Worm (Caenorhabditis elegans) whole organism, young adult: ENCODE measurements around the gene D1014.5.

Source experiments
- B0019.2 ChIP-seq: fragments of 200-800 bp; sonication (Bioruptor generic); conservative IDR thresholded peaks from 2 replicates; pipeline ENCODE4 v1.3.6; 2022; ENCODE audit warnings: missing genetic modification reagents, missing genetic modification characterization, missing compliant biosample characterization
- C17E4.6 ChIP-seq: fragments of 200-800 bp; sonication (Bioruptor generic); IDR thresholded peaks from 2 replicates; pipeline ENCODE4 v1.3.6; 2022; ENCODE audit warnings: missing genetic modification reagents, missing genetic modification characterization, missing compliant biosample characterization
- F10E7.11 ChIP-seq: sonication (generic microtip); optimal IDR thresholded peaks from 2 replicates; lab custom pipeline; 2017; ENCODE audit warnings: mild to moderate bottlenecking, missing genetic modification characterization, moderate library complexity, missing compliant biosample characterization
- F22D6.2 ChIP-seq: sonication (generic microtip); optimal IDR thresholded peaks from 2 replicates; lab custom pipeline; 2016; ENCODE audit warnings: mild to moderate bottlenecking, missing genetic modification characterization, missing compliant biosample characterization
- F23B12.7 ChIP-seq: sonication (generic microtip); optimal IDR thresholded peaks from 2 replicates; lab custom pipeline; 2017; ENCODE audit warnings: missing genetic modification characterization, mild to moderate bottlenecking, missing compliant biosample characterization, antibody characterized with exemption, moderate library complexity; ENCODE audit not compliant: insufficient read depth
- F52B5.7 ChIP-seq: sonication (generic microtip); optimal IDR thresholded peaks from 2 replicates; lab custom pipeline; 2016; ENCODE audit warnings: mild to moderate bottlenecking, missing genetic modification characterization, missing compliant biosample characterization
- K11D2.4 ChIP-seq: fragments of 200-800 bp; sonication (Bioruptor generic); IDR thresholded peaks from 2 replicates; pipeline ENCODE4 v1.3.6; 2022; ENCODE audit warnings: missing genetic modification reagents, missing genetic modification characterization, missing compliant biosample characterization
- K12H6.12 ChIP-seq: fragments of 200-800 bp; sonication (Bioruptor generic); optimal IDR thresholded peaks from 2 replicates; lab custom pipeline; 2018; ENCODE audit warnings: mild to moderate bottlenecking, missing genetic modification characterization, missing compliant biosample characterization
- T26A5.8 ChIP-seq: sonication (generic microtip); optimal IDR thresholded peaks from 2 replicates; lab custom pipeline; 2016; ENCODE audit warnings: missing genetic modification characterization, missing compliant biosample characterization
- Y67H2A.10 ChIP-seq: fragments of 200-800 bp; sonication (Bioruptor generic); conservative IDR thresholded peaks from 2 replicates; pipeline ENCODE4 v1.3.6; 2022; ENCODE audit warnings: missing genetic modification reagents, missing genetic modification characterization, missing compliant biosample characterization
- ZK185.1 ChIP-seq: sonication (generic microtip); optimal IDR thresholded peaks from 2 replicates; lab custom pipeline; 2016; ENCODE audit warnings: mild to moderate bottlenecking, missing genetic modification characterization, missing compliant biosample characterization; ENCODE audit not compliant: poor library complexity, severe bottlenecking
- akir-1 ChIP-seq: fragments of 200-800 bp; sonication (Bioruptor generic); optimal IDR thresholded peaks from 2 replicates; lab custom pipeline; 2018; ENCODE audit warnings: mild to moderate bottlenecking, missing genetic modification characterization, moderate library complexity, missing compliant biosample characterization
- ama-1 ChIP-seq, 3 experiments: fragments of 150-350 bp in 1 of 3; sonication (generic microtip) in 2 of 3; optimal IDR thresholded peaks; 2 replicates each; lab custom pipeline; 2014 to 2018; ENCODE audit warnings: missing biosample characterization in 2 of 3, missing genetic modification characterization in 2 of 3, missing genetic modification reagents in 2 of 3
- aptf-3 ChIP-seq: fragments of 200-800 bp; sonication (Bioruptor generic); IDR thresholded peaks from 2 replicates; pipeline ENCODE4 v1.3.6; 2022; ENCODE audit warnings: missing genetic modification characterization, missing compliant biosample characterization
- bed-2 ChIP-seq: fragments of 200-800 bp; sonication (Bioruptor generic); IDR thresholded peaks from 2 replicates; pipeline ENCODE4 v1.3.6; 2022; ENCODE audit warnings: missing genetic modification reagents, missing genetic modification characterization, missing compliant biosample characterization
- ceh-100 ChIP-seq: fragments of 200-800 bp; sonication (Bioruptor generic); IDR thresholded peaks from 2 replicates; pipeline ENCODE4 v1.3.6; 2022; ENCODE audit warnings: missing genetic modification reagents, missing genetic modification characterization, missing compliant biosample characterization
- ceh-27 ChIP-seq: fragments of 200-800 bp; sonication (Bioruptor generic); optimal IDR thresholded peaks from 2 replicates; lab custom pipeline; 2018; ENCODE audit warnings: mild to moderate bottlenecking, missing genetic modification characterization, moderate library complexity, missing compliant biosample characterization
- ceh-40 ChIP-seq: fragments of 200-800 bp; sonication (Bioruptor generic); IDR thresholded peaks from 2 replicates; pipeline ENCODE4 v1.3.6; 2022; ENCODE audit warnings: missing genetic modification characterization, missing compliant biosample characterization
- ceh-79 ChIP-seq: sonication (generic microtip); optimal IDR thresholded peaks from 2 replicates; lab custom pipeline; 2017; ENCODE audit warnings: mild to moderate bottlenecking, missing genetic modification characterization, missing compliant biosample characterization
- dox-1 ChIP-seq: fragments of 200-800 bp; sonication (Bioruptor generic); IDR thresholded peaks from 2 replicates; pipeline ENCODE4 v1.3.6; 2022; ENCODE audit warnings: missing genetic modification reagents, missing genetic modification characterization, missing compliant biosample characterization
- dpff-1 ChIP-seq: sonication (generic microtip); optimal IDR thresholded peaks from 2 replicates; lab custom pipeline; 2017; ENCODE audit warnings: mild to moderate bottlenecking, missing genetic modification characterization, missing compliant biosample characterization
- ets-4 ChIP-seq: fragments of 200-800 bp; sonication (Bioruptor generic); optimal IDR thresholded peaks from 2 replicates; lab custom pipeline; 2018; ENCODE audit warnings: mild to moderate bottlenecking, missing genetic modification characterization, missing compliant biosample characterization
- hmg-1.2 ChIP-seq: fragments of 200-800 bp; sonication (Bioruptor generic); IDR thresholded peaks from 2 replicates; pipeline ENCODE4 v1.3.6; 2022; ENCODE audit warnings: missing genetic modification reagents, missing genetic modification characterization, missing compliant biosample characterization
- hmg-20 ChIP-seq: fragments of 200-800 bp; sonication (Bioruptor generic); IDR thresholded peaks from 2 replicates; pipeline ENCODE4 v1.3.6; 2022; ENCODE audit warnings: missing genetic modification reagents, missing genetic modification characterization, missing compliant biosample characterization
- lag-1 ChIP-seq: fragments of 200-800 bp; sonication (Bioruptor generic); IDR thresholded peaks from 2 replicates; pipeline ENCODE4 v1.3.6; 2022; ENCODE audit warnings: missing genetic modification reagents, missing genetic modification characterization, missing compliant biosample characterization
- lin-35 ChIP-seq, 3 experiments: fragments of 150-350 bp in 2 of 3; sonication (generic microtip) in 1 of 3; optimal IDR thresholded peaks; 2 replicates each; lab custom pipeline; 2014 to 2018; ENCODE audit warnings: missing biosample characterization in 3 of 3, missing genetic modification characterization in 3 of 3, missing genetic modification reagents in 3 of 3
- lin-54 ChIP-seq: fragments of 200-800 bp; sonication (Bioruptor generic); optimal IDR thresholded peaks from 2 replicates; lab custom pipeline; 2018; ENCODE audit warnings: mild to moderate bottlenecking, missing genetic modification characterization, missing compliant biosample characterization
- lir-1 ChIP-seq: fragments of 200-800 bp; sonication (Bioruptor generic); conservative IDR thresholded peaks from 2 replicates; pipeline ENCODE4 v1.3.6; 2022; ENCODE audit warnings: missing genetic modification reagents, missing genetic modification characterization, missing compliant biosample characterization
- madf-10 ChIP-seq: sonication (generic microtip); optimal IDR thresholded peaks from 2 replicates; lab custom pipeline; 2016; ENCODE audit warnings: mild to moderate bottlenecking, missing genetic modification characterization, missing compliant biosample characterization
- mcd-1 ChIP-seq: fragments of 200-800 bp; sonication (Bioruptor generic); IDR thresholded peaks from 2 replicates; pipeline ENCODE4 v1.3.6; 2022; ENCODE audit warnings: missing genetic modification reagents, missing genetic modification characterization, missing compliant biosample characterization
- mxl-1 ChIP-seq: sonication (generic microtip); optimal IDR thresholded peaks from 2 replicates; lab custom pipeline; 2016; ENCODE audit warnings: missing genetic modification characterization, missing compliant biosample characterization
- nfya-2 ChIP-seq: fragments of 200-800 bp; sonication (Bioruptor generic); IDR thresholded peaks from 2 replicates; pipeline ENCODE4 v1.3.6; 2022; ENCODE audit warnings: missing genetic modification reagents, missing genetic modification characterization, missing compliant biosample characterization
- nhr-80 ChIP-seq: sonication (generic microtip); optimal IDR thresholded peaks from 2 replicates; lab custom pipeline; 2016; ENCODE audit warnings: missing genetic modification characterization, missing compliant biosample characterization
- pbrm-1 ChIP-seq: fragments of 200-800 bp; sonication (Bioruptor generic); IDR thresholded peaks from 2 replicates; pipeline ENCODE4 v1.3.6; 2022; ENCODE audit warnings: missing genetic modification reagents, missing genetic modification characterization, missing compliant biosample characterization
- pha-4 ChIP-seq: fragments of 150-350 bp; sonication (generic microtip); optimal IDR thresholded peaks from 2 replicates; lab custom pipeline; 2014; ENCODE audit warnings: missing biosample characterization, missing genetic modification reagents, missing genetic modification characterization
- repo-1 ChIP-seq: sonication (generic microtip); optimal IDR thresholded peaks from 2 replicates; lab custom pipeline; 2017; ENCODE audit warnings: mild to moderate bottlenecking, missing genetic modification characterization, missing compliant biosample characterization
- snpc-4 ChIP-seq, 5 experiments: fragments of 150-350 bp in 1 of 5; sonication (generic microtip) in 4 of 5; optimal IDR thresholded peaks; 2 replicates each; lab custom pipeline; 2014 to 2018; ENCODE audit warnings: missing genetic modification characterization in 5 of 5, missing biosample characterization in 3 of 5, antibody characterized with exemption in 2 of 5, mild to moderate bottlenecking in 2 of 5, missing compliant biosample characterization in 2 of 5, missing genotype in 2 of 5, moderate library complexity in 2 of 5, missing genetic modification reagents in 1 of 5
- sptf-2 ChIP-seq: fragments of 200-800 bp; sonication (Bioruptor generic); optimal IDR thresholded peaks from 2 replicates; lab custom pipeline; 2018; ENCODE audit warnings: mild to moderate bottlenecking, missing genetic modification characterization, missing compliant biosample characterization
- tbp1 ChIP-seq: fragments of 200-800 bp; sonication (Bioruptor generic); optimal IDR thresholded peaks from 2 replicates; lab custom pipeline; 2018; ENCODE audit warnings: mild to moderate bottlenecking, missing genetic modification characterization, missing compliant biosample characterization
- ztf-6 ChIP-seq: fragments of 200-800 bp; sonication (Bioruptor generic); IDR thresholded peaks from 2 replicates; pipeline ENCODE4 v1.3.6; 2022; ENCODE audit warnings: missing genetic modification reagents, missing genetic modification characterization, missing compliant biosample characterization

The D1014.5 gene

DNA sequence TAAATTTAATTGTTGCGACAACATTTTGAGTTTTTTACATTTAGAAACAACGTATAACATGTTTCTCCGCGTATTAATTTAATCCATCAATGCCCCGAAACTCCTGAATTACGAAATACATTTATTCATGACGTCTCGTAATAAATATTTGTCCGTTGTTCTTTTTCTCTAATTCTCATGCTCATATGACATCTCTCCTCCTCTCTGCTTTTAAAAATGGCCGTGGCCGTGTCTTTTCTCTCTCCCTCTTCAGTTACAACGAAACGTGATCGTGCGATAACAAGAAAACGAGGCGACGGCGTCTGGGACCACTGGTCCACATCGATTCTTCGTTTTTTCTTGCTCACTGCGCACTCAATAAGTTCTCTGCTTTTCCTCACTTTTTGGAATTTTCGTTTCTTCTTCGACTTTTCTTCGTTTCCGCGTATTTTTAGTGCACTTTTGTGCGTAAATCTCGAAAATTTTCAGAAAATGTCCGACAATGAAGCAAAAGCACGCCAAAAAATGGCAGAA is 6.7 kb downstream of the D1014.5 start, which contains the start of gene snap-1 (continued):
- TF ChIP-seq Y67H2A.10, result no peak
- no peak for TF ChIP-seq akir-1 (GFP tag; lab: Kevin White, UChicago)
- TF ChIP-seq F10E7.11 (tag; lab: Kevin White, UChicago), result no peak
- TF ChIP-seq aptf-3 (GFP tag; lab: Robert Waterston, UW), result no peak
- TF ChIP-seq ceh-27, result peak; percentile 46
- TF ChIP-seq ZK185.1 (tag; lab: Kevin White, UChicago), result no peak
- 0 out of 2 replicates have a peak, but pooled peaks have one; percentile 47 for TF ChIP-seq mcd-1 (GFP tag; lab: Robert Waterston, UW)
- peak in 1 of 3 experiments; percentile 44 for TF ChIP-seq lin-35 (GFP tag; optimal IDR thresholded peaks at IDR 0.05; lab: Kevin White, UChicago)
- 0 out of 2 replicates have a peak, but pooled peaks have one; percentile 46 for TF ChIP-seq ceh-40 (GFP tag; lab: Robert Waterston, UW)
- TF ChIP-seq C17E4.6 (GFP tag; lab: Robert Waterston, UW), result no peak
- no peak for TF ChIP-seq B0019.2 (GFP tag; lab: Robert Waterston, UW)
- TF ChIP-seq snpc-4 (GFP tag; optimal IDR thresholded peaks at IDR 0.05; lab: Kevin White, UChicago), result no peak
- TF ChIP-seq snpc-4 (tag; optimal IDR thresholded peaks at IDR 0.05; lab: Kevin White, UChicago), result no peak
- TF ChIP-seq nfya-2 (GFP tag; lab: Robert Waterston, UW), result no peak
- TF ChIP-seq pbrm-1 (GFP tag; lab: Robert Waterston, UW), result peak; percentile 27; the same call in 1 of the 2 replicates
- no peak for TF ChIP-seq bed-2 (GFP tag; lab: Robert Waterston, UW)
- TF ChIP-seq dpff-1 (tag; lab: Kevin White, UChicago), result no peak
- no peak for TF ChIP-seq pha-4 (tag; lab: Kevin White, UChicago)
- TF ChIP-seq nhr-80 (tag; lab: Kevin White, UChicago), result peak; percentile 16
- TF ChIP-seq repo-1 (tag; lab: Kevin White, UChicago), result no peak
- TF ChIP-seq ets-4 (GFP tag; lab: Kevin White, UChicago), result no peak
- peak; percentile 44 for TF ChIP-seq ama-1 (optimal IDR thresholded peaks at IDR 0.05; lab: Kevin White, UChicago)
- no peak for TF ChIP-seq ama-1 (GFP tag; optimal IDR thresholded peaks at IDR 0.05; lab: Kevin White, UChicago)
- no peak for TF ChIP-seq lir-1
- TF ChIP-seq ceh-79, result no peak
- no peak for TF ChIP-seq T26A5.8 (tag; lab: Kevin White, UChicago)
- no peak for TF ChIP-seq ztf-6 (GFP tag; lab: Robert Waterston, UW)
- TF ChIP-seq lin-54 (GFP tag; lab: Kevin White, UChicago), result peak; percentile 17
- TF ChIP-seq K11D2.4 (GFP tag; lab: Robert Waterston, UW), result no peak
- TF ChIP-seq F22D6.2 (tag; lab: Kevin White, UChicago), result no peak
- TF ChIP-seq F23B12.7 (tag; lab: Kevin White, UChicago), result no peak
- TF ChIP-seq dox-1 (GFP tag; lab: Robert Waterston, UW), result peak; percentile 51; the same call in 1 of the 2 replicates
- TF ChIP-seq hmg-1.2 (GFP tag; lab: Robert Waterston, UW), result peak; percentile 45; the same call in 1 of the 2 replicates
- TF ChIP-seq lag-1 (GFP tag; lab: Robert Waterston, UW), result no peak
- TF ChIP-seq K12H6.12 (tag; lab: Kevin White, UChicago), result peak; percentile 73
- peak; percentile 3 for TF ChIP-seq tbp1 (GFP tag; lab: Kevin White, UChicago)
- no peak for TF ChIP-seq madf-10 (tag; lab: Kevin White, UChicago)
- no peak for TF ChIP-seq sptf-2 (GFP tag; lab: Kevin White, UChicago)
- no peak for TF ChIP-seq mxl-1 (tag; lab: Kevin White, UChicago)
- no peak for TF ChIP-seq hmg-20 (GFP tag; lab: Robert Waterston, UW)
- no peak for TF ChIP-seq F52B5.7 (tag; lab: Kevin White, UChicago)
- no peak for TF ChIP-seq ceh-100 (GFP tag; lab: Robert Waterston, UW)
